Fruit fly (Drosophila melanogaster) whole organism, prepupa: ENCODE results near the gene dgt4.

Experiments
- CG10631 ChIP-seq: fragments of 200-800 bp; sonication (Bioruptor generic); optimal IDR thresholded peaks from 2 replicates; lab custom pipeline; 2016; ENCODE audit warnings: missing biosample characterization, missing genetic modification characterization
- pdm3 ChIP-seq: fragments of 200-800 bp; sonication (Bioruptor generic); optimal IDR thresholded peaks from 3 replicates; lab custom pipeline; 2016; ENCODE audit warnings: missing biosample characterization, missing genetic modification characterization

DNA sequence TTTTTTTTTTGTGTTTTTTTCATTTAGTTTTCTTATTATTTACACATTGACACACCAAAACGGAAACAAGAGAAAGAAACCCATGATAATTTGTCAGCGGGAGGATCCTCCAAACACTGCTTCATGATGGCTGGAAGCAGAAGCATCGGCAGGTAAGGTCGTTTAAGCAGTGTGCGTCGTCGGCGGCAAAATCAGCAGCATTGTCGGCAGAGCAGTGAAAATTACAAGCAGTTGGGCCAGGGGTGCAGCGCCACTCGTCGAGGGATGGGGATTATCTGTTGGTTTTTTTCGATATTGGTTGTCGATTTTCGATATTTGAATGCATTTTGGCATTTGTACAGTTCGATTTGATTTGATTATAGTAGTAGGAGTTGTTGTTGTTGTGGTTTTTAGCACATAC is 25.5 kb downstream of the dgt4 start:
- TF ChIP-seq CG10631 (GFP tag; lab: Kevin White, UChicago): no peak
- no peak for TF ChIP-seq pdm3 (GFP tag; lab: Kevin White, UChicago)
